Worm (Caenorhabditis elegans) whole organism, L3 larva: ENCODE measurements around the gene F57G8.7.
A peak's percentile ranks its signal among the peaks of the same experiment; 100 is the strongest.

Source experiments
- R02D3.7 ChIP-seq: fragments of 150-350 bp; optimal IDR thresholded peaks from 2 replicates; lab custom pipeline; 2014; ENCODE audit warnings: missing biosample characterization, missing genetic modification characterization
- fos-1 ChIP-seq: fragments of 150-350 bp; optimal IDR thresholded peaks from 2 replicates; lab custom pipeline; 2014; ENCODE audit warnings: missing biosample characterization, missing genetic modification characterization
- jun-1 ChIP-seq: fragments of 150-350 bp; optimal IDR thresholded peaks from 2 replicates; lab custom pipeline; 2014; ENCODE audit warnings: missing biosample characterization, missing genetic modification reagents, missing genetic modification characterization
- mml-1 ChIP-seq: fragments of 150-350 bp; sonication (generic microtip); optimal IDR thresholded peaks from 3 replicates; lab custom pipeline; 2014; ENCODE audit warnings: missing biosample characterization, missing genetic modification characterization
- nhr-28 ChIP-seq: fragments of 150-350 bp; optimal IDR thresholded peaks from 2 replicates; lab custom pipeline; 2014; ENCODE audit warnings: missing biosample characterization, missing genetic modification characterization

ce11 chrV:16367575-16367974 lies 38.6 kb downstream of the F57G8.7 start, which contains the start of gene W08G11.3:
- TF ChIP-seq nhr-28 (tag; lab: Kevin White, UChicago) = no peak
- TF ChIP-seq mml-1 (tag; lab: Kevin White, UChicago) = no peak
- no peak for TF ChIP-seq fos-1 (tag; lab: Kevin White, UChicago)
- no peak for TF ChIP-seq jun-1
- peak; percentile 37 for TF ChIP-seq R02D3.7 (tag; lab: Kevin White, UChicago)
